Worm (Caenorhabditis elegans) whole organism, L4/young adult: ENCODE measurements around the gene ZK856.5.

Source experiments
- W03F9.2 ChIP-seq: fragments of 150-350 bp; optimal IDR thresholded peaks from 2 replicates; lab custom pipeline; 2014; ENCODE audit warnings: missing biosample characterization, missing genetic modification characterization
- dao-5 ChIP-seq: sonication (generic microtip); optimal IDR thresholded peaks from 2 replicates; lab custom pipeline; 2016; ENCODE audit warnings: missing genotype, missing genetic modification characterization, moderate library complexity, missing compliant biosample characterization
- him-1 ChIP-seq: sonication (generic microtip); optimal IDR thresholded peaks from 2 replicates; lab custom pipeline; 2016; ENCODE audit warnings: missing genotype, missing genetic modification reagents, missing genetic modification characterization, missing compliant biosample characterization

The ZK856.5 gene

ce11 chrV:10149728-10150127, 40.2 kb downstream of the ZK856.5 start, which contains the start of gene srsx-27:
Gene srsx-27, plus strand, starts transcription at chrV:10150028.
- TF ChIP-seq dao-5 (tag; lab: Kevin White, UChicago), result no peak
- no peak for TF ChIP-seq W03F9.2 (tag; lab: Kevin White, UChicago)
- no peak for TF ChIP-seq him-1 (tag; lab: Kevin White, UChicago)

ce11 chrV:10148352-10148751, 41.6 kb downstream of the ZK856.5 start, which contains the start of gene srsx-26:
Gene srsx-26, plus strand, starts transcription at chrV:10148652.
- no peak for TF ChIP-seq him-1 (tag; lab: Kevin White, UChicago)
- no peak for TF ChIP-seq W03F9.2 (tag; lab: Kevin White, UChicago)
- TF ChIP-seq dao-5 (tag; lab: Kevin White, UChicago), result no peak

- TF ChIP-seq dao-5 (tag; lab: Kevin White, UChicago) (no peak), W03F9.2 (tag; lab: Kevin White, UChicago) (no peak)
These were observed 43.1 kb downstream of the ZK856.5 start for ce11 chrV:10146787-10147186.

- TF ChIP-seq him-1 (tag; lab: Kevin White, UChicago) (no peak), dao-5 (tag; lab: Kevin White, UChicago) (no peak), W03F9.2 (tag; lab: Kevin White, UChicago) (no peak)
These were observed 44.3 kb downstream of the ZK856.5 start, which contains the start of gene C51E3.9 for ce11 chrV:10145653-10146052. Gene C51E3.9, plus strand, starts transcription at chrV:10145953.
